Fruit fly (Drosophila melanogaster) whole organism, adult: ENCODE data around the gene CG4259.

Experiments used
- CG12768 ChIP-seq: fragments of 200-800 bp; sonication (Bioruptor generic); optimal IDR thresholded peaks from 2 replicates; lab custom pipeline; 2017; ENCODE audit warnings: missing biosample characterization, missing genetic modification characterization, mild to moderate bottlenecking, moderate library complexity, missing genetic modification reagents
- CG1620 ChIP-seq: fragments of 200-800 bp; sonication (Bioruptor generic); optimal IDR thresholded peaks from 2 replicates; lab custom pipeline; 2016; ENCODE audit warnings: missing biosample characterization, missing genetic modification characterization
- CG5204 ChIP-seq: fragments of 200-800 bp; sonication (Bioruptor generic); optimal IDR thresholded peaks from 2 replicates; lab custom pipeline; 2016; ENCODE audit warnings: missing biosample characterization, missing genetic modification characterization
- CG7101 ChIP-seq: fragments of 200-800 bp; sonication (Bioruptor generic); optimal IDR thresholded peaks from 2 replicates; lab custom pipeline; 2018; ENCODE audit warnings: missing biosample characterization, mild to moderate bottlenecking, missing genetic modification characterization, moderate library complexity
- Hr96 ChIP-seq: fragments of 200-800 bp; sonication (Bioruptor generic); optimal IDR thresholded peaks from 2 replicates; lab custom pipeline; 2016; ENCODE audit warnings: missing biosample characterization, missing genetic modification characterization
- bab1 ChIP-seq: fragments of 200-800 bp; sonication (Bioruptor generic); optimal IDR thresholded peaks from 3 replicates; lab custom pipeline; 2019; ENCODE audit warnings: missing biosample characterization, mild to moderate bottlenecking, missing genetic modification characterization, moderate library complexity
- cnc ChIP-seq, 2 experiments: fragments of >200 bp; optimal IDR thresholded peaks; 2 replicates each; lab custom pipeline; 2017
- ovo ChIP-seq: fragments of 200-800 bp; sonication (Bioruptor generic); optimal IDR thresholded peaks from 2 replicates; lab custom pipeline; 2016; ENCODE audit warnings: missing biosample characterization, missing genetic modification characterization
- toe ChIP-seq: fragments of 200-800 bp; sonication (Bioruptor generic); optimal IDR thresholded peaks from 2 replicates; lab custom pipeline; 2016; ENCODE audit warnings: missing biosample characterization, missing genetic modification characterization

DNA sequence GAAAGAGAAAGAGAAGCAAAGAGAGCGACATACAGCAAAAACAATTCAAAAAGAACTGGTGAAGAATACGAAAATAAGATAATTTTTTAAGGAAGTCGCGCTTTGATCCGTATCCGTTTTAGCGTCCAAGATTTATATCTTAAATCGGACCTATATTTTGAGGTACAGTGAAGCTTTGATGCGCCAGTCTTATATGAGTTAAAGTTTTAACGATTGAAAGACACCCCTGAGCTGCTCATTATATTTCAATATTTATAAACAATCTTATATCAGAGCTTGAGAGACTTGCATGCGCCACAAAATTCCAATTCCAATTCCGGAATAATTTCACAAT lies 49.7 kb upstream of the CG4259 start:
- TF ChIP-seq CG12768 (GFP tag; lab: Kevin White, UChicago) (no peak), bab1 (GFP tag; lab: Kevin White, UChicago) (no peak), cnc (optimal IDR thresholded peaks at IDR 0.05; lab: Kevin White, UChicago) (no peak), CG5204 (GFP tag; lab: Kevin White, UChicago) (no peak), toe (GFP tag; lab: Kevin White, UChicago) (no peak), ovo (GFP tag; lab: Kevin White, UChicago) (no peak), CG1620 (GFP tag; lab: Kevin White, UChicago) (no peak), CG7101 (tag; lab: Kevin White, UChicago) (no peak), Hr96 (no peak)
